Worm (Caenorhabditis elegans) whole organism, early embryonic: ENCODE measurements around the gene Y73F4A.1.

Experiments
- B0310.2 ChIP-seq: sonication (generic microtip); optimal IDR thresholded peaks from 2 replicates; lab custom pipeline; 2016; ENCODE audit warnings: mild to moderate bottlenecking, missing genetic modification characterization, missing compliant biosample characterization
- ama-1 ChIP-seq: fragments of 150-350 bp; optimal IDR thresholded peaks from 2 replicates; lab custom pipeline; 2014
- ceh-36 ChIP-seq: sonication (generic microtip); optimal IDR thresholded peaks from 2 replicates; lab custom pipeline; 2016; ENCODE audit warnings: missing genetic modification characterization, inconsistent platforms, missing compliant biosample characterization
- scrt-1 ChIP-seq: fragments of 200-800 bp; sonication (Bioruptor generic); IDR thresholded peaks from 2 replicates; pipeline ENCODE4 v1.3.6; 2022; ENCODE audit warnings: missing genetic modification characterization, missing compliant biosample characterization
- tbx-37 ChIP-seq: fragments of 200-800 bp; sonication (Bioruptor generic); conservative IDR thresholded peaks from 2 replicates; pipeline ENCODE4 v1.3.6; 2022; ENCODE audit warnings: missing genetic modification reagents, missing genetic modification characterization, missing compliant biosample characterization
- tra-4 ChIP-seq: sonication (generic microtip); optimal IDR thresholded peaks from 2 replicates; lab custom pipeline; 2017; ENCODE audit warnings: missing genetic modification characterization, missing compliant biosample characterization

DNA sequence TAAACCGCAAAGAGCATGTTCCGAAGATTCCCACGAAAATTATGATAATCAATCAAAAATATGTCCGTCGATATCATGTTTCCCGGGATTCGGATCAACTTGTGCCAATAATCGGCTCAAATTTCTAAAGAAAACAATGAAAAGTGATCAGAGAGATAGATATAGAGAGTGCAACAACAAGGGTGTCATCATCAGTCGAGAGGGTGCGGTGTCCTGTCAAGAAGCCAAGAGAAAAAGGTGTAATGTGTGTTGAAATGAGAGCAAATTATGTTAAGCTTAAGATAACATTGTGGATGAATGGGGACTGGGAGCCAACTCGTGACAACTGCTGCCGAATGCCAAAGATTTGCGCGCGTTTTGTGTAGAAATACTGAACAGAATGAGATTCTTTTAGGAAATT is 37.2 kb downstream of the Y73F4A.1 start:
- no peak for TF ChIP-seq B0310.2
- TF ChIP-seq ama-1 (lab: Kevin White, UChicago) = no peak
- no peak for TF ChIP-seq tra-4 (tag; lab: Kevin White, UChicago)
- TF ChIP-seq scrt-1 = no peak
- no peak for TF ChIP-seq tbx-37 (GFP tag; lab: Robert Waterston, UW)
- no peak for TF ChIP-seq ceh-36 (tag; lab: Kevin White, UChicago)
